Fruit fly (Drosophila melanogaster): ENCODE measurements around the gene Hn.

Hn gene

dm6 chr3L:7792249-7792648 is 32.0 kb downstream of the Hn start (continued):
- peak; percentile 83 for TF ChIP-seq GATAd (GFP tag; optimal IDR thresholded peaks at IDR 0.05)

DNA sequence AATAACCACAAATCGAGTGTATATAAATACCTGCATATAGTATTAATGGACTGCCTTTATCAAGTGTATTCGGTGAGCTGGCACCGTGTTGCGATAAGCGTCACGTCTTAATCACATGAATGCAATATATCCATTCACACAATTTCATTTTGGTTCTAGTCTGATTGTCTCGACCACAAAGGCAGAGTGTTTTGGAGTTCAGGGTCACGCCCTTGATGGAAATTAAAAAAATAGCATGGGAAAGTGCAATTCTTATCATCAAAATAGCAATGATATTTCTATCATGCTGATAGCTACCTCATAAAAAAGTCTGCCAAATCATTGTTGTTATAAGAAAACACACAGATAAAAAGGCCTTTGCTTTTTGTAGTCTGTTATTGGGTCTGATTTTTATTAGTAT is 32.5 kb downstream of the Hn start:
- TF ChIP-seq psq (GFP tag; optimal IDR thresholded peaks at IDR 0.05) (no peak), h (GFP tag; optimal IDR thresholded peaks at IDR 0.05) (no peak), CG9705 (GFP tag; optimal IDR thresholded peaks at IDR 0.05) (no peak), CrebA (GFP tag; optimal IDR thresholded peaks at IDR 0.05; ENCODE audit: borderline replicate concordance) (peak; percentile 15)

DNA sequence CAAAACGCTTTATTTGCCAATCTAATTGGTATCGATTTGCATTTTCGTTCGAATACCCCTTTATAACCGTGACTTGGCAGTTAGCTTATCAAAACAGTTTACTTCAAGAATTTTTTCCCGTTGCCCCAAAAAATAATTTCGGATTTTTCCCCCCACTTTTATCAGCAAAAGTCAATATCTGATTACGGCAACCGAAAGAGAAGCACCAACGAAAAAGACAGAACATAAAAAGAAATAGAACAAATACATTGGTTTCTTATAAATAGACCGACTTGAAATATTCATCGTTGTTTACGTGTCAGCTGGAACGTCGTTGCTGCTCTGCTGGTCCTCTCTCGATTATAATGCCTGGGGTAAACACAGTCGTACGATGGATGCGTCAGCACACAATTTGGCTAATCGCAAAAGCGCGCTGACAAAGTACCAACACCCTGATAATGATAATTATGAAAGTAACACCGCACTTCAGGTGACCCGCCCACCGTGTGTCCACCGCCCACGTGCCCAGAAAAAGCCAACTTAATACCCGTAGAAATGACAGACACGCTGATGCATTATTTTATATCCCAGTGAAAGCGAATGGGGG is 41.1 kb downstream of the Hn start:
- TF ChIP-seq Mio (GFP tag; optimal IDR thresholded peaks at IDR 0.05) (no peak), Hnf4 (GFP tag; optimal IDR thresholded peaks at IDR 0.05) (no peak), Vsx2 (GFP tag; optimal IDR thresholded peaks at IDR 0.05; ENCODE audit: partially characterized antibody) (no peak), GATAd (GFP tag; optimal IDR thresholded peaks at IDR 0.05) (no peak), Rel (GFP tag; optimal IDR thresholded peaks at IDR 0.05) (no peak), Rel (tag; optimal IDR thresholded peaks at IDR 0.05) (peak; percentile 91), psq (GFP tag; optimal IDR thresholded peaks at IDR 0.05) (no peak), Sp1 (GFP tag; optimal IDR thresholded peaks at IDR 0.05) (no peak), brk (GFP tag; optimal IDR thresholded peaks at IDR 0.05) (peak; percentile 18), Myc (optimal IDR thresholded peaks at IDR 0.05) (no peak), ey (GFP tag; optimal IDR thresholded peaks at IDR 0.05) (no peak), CrebA (GFP tag; optimal IDR thresholded peaks at IDR 0.05; ENCODE audit: borderline replicate concordance) (peak; percentile 63), CG9705 (GFP tag; optimal IDR thresholded peaks at IDR 0.05) (no peak), tai (GFP tag; optimal IDR thresholded peaks at IDR 0.05) (no peak), Dfd (GFP tag; optimal IDR thresholded peaks at IDR 0.05) (no peak), foxo (GFP tag; optimal IDR thresholded peaks at IDR 0.05) (peak in 1 of 2 experiments; percentile 23), dsf (GFP tag; optimal IDR thresholded peaks at IDR 0.05; ENCODE audit: borderline replicate concordance) (no peak), lola (GFP tag; optimal IDR thresholded peaks at IDR 0.05) (no peak), rgr (GFP tag; optimal IDR thresholded peaks at IDR 0.05) (no peak), br (GFP tag; optimal IDR thresholded peaks at IDR 0.05) (peak; percentile 22), sv (GFP tag; optimal IDR thresholded peaks at IDR 0.05) (no peak), Jra (GFP tag; optimal IDR thresholded peaks at IDR 0.05) (peak; percentile 6), Abd-B (GFP tag; optimal IDR thresholded peaks at IDR 0.05) (no peak), pan (optimal IDR thresholded peaks at IDR 0.05) (no peak), fru (GFP tag; optimal IDR thresholded peaks at IDR 0.05) (peak; percentile 23), Dif (GFP tag; optimal IDR thresholded peaks at IDR 0.05; ENCODE audit: partially characterized antibody) (no peak), h (GFP tag; optimal IDR thresholded peaks at IDR 0.05) (peak; percentile 54), HLH106 (tag; optimal IDR thresholded peaks at IDR 0.05) (no peak)

dm6 chr3L:7804406-7805327 is 44.4 kb downstream of the Hn start:
- TF ChIP-seq Dfd (GFP tag; optimal IDR thresholded peaks at IDR 0.05) (peak; percentile 51), tai (GFP tag; optimal IDR thresholded peaks at IDR 0.05) (no peak), dsf (GFP tag; optimal IDR thresholded peaks at IDR 0.05; ENCODE audit: borderline replicate concordance) (no peak), psq (GFP tag; optimal IDR thresholded peaks at IDR 0.05) (no peak), CrebA (GFP tag; optimal IDR thresholded peaks at IDR 0.05; ENCODE audit: borderline replicate concordance) (peak; percentile 68), fru (GFP tag; optimal IDR thresholded peaks at IDR 0.05) (peak; percentile 90), Sp1 (GFP tag; optimal IDR thresholded peaks at IDR 0.05) (peak; percentile 8), sage (GFP tag; optimal IDR thresholded peaks at IDR 0.05) (peak; percentile 38), OdsH (GFP tag; optimal IDR thresholded peaks at IDR 0.05) (no peak), dl (GFP tag; optimal IDR thresholded peaks at IDR 0.05; ENCODE audit: insufficient read depth in 1 of 2, partially characterized antibody in 2 of 2) (peak in 1 of 2 experiments; percentile 30), Hnf4 (GFP tag; optimal IDR thresholded peaks at IDR 0.05) (peak; percentile 1), Rel (GFP tag; optimal IDR thresholded peaks at IDR 0.05) (no peak), Rel (tag; optimal IDR thresholded peaks at IDR 0.05) (peak; percentile 30), N (GFP tag; optimal IDR thresholded peaks at IDR 0.05) (peak; percentile 41), Dif (GFP tag; optimal IDR thresholded peaks at IDR 0.05; ENCODE audit: partially characterized antibody) (peak; percentile 73), brk (GFP tag; optimal IDR thresholded peaks at IDR 0.05) (peak; percentile 45)

All from whole organism, wandering third instar larva.